Worm (Caenorhabditis elegans): ENCODE results near the gene R09F10.3.
"Not testable (repeated sequence)": the region's sequence is repeated elsewhere in the genome, so short reads cannot be mapped to it uniquely, and the experiment has no call there.

The R09F10.3 gene

DNA sequence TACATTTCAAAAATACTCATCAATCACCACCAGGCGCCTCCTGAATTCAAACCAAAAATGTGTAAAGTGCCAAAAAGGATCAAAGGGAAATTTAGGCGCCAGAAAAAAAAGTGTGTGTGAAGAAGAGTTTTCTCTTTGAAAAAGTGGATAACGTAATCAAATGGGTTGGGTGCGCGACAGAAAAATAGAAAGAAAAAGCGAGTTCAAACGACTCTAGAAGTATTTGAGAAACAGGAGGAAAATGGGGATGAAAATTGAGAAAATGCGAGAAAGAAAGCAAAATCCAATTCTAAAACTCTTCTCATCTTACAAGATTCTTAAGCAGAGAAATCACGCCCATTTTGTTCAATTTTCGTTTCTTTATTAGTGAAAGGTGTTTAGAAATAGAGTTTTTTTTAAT is 14.1 kb downstream of the R09F10.3 start:
- TF ChIP-seq dve-1 (tag; optimal IDR thresholded peaks at IDR 0.05; ENCODE audit: insufficient read depth) (no peak), aha-1 (tag) (peak; percentile 79)

- TF ChIP-seq aha-1 (tag) (peak; percentile 78), ztf-7 (tag; optimal IDR thresholded peaks at IDR 0.05) (no peak), mdl-1 (tag; optimal IDR thresholded peaks at IDR 0.05) (no peak), lin-1 (GFP tag; IDR thresholded peaks at IDR 0.05) (no peak), ZK546.5 (tag; optimal IDR thresholded peaks at IDR 0.05) (no peak), unc-130 (GFP tag; optimal IDR thresholded peaks at IDR 0.05) (no peak)
These were observed 16.3 kb downstream of the R09F10.3 start for ce11 chrX:8310747-8311146.

DNA sequence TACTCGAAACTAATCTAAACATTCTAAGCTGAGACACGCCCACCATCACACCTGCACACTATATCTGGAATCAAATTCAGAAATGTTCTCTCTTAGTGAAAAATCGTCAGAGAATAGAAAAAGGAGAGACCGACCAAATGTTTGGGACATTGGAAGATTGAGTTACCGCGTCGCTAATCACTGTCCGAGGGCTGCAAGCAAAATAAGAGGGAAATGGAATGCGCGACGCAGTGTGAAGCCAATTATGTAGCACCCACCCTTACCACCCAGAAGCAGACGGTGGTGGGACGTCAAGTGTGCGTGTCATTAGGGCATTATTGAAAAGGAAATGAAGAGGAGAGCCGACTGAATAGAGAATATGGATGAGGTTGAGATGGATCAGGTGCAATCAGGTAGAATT is 17.2 kb downstream of the R09F10.3 start:
- no peak for TF ChIP-seq F10B5.3 (tag; optimal IDR thresholded peaks at IDR 0.05)
- TF ChIP-seq nhr-111 (GFP tag; optimal IDR thresholded peaks at IDR 0.05) = no peak
- TF ChIP-seq dmd-9 (GFP tag; IDR thresholded peaks at IDR 0.05) = no peak
- peak; percentile 26 for TF ChIP-seq aha-1 (tag)
- TF ChIP-seq zfp-2 (tag; optimal IDR thresholded peaks at IDR 0.05) = no peak

ce11 chrX:8318950-8319349 is 24.5 kb downstream of the R09F10.3 start, which contains the start of gene srh-11:
srh-11 (minus strand) TSS chrX:8319050.
- no peak for TF ChIP-seq F26F4.8 (GFP tag; conservative IDR thresholded peaks at IDR 0.05)
- TF ChIP-seq mxl-2 (GFP tag; conservative IDR thresholded peaks at IDR 0.05) = no peak
- no peak for TF ChIP-seq tra-1 (GFP tag; IDR thresholded peaks at IDR 0.05)
- TF ChIP-seq D1046.2 (GFP tag; IDR thresholded peaks at IDR 0.05) = no peak
- no peak for TF ChIP-seq nhr-102 (tag; optimal IDR thresholded peaks at IDR 0.05)
- no peak for TF ChIP-seq ceh-44 (GFP tag; IDR thresholded peaks at IDR 0.05)
- no peak for TF ChIP-seq Y5F2A.4 (GFP tag; optimal IDR thresholded peaks at IDR 0.05)
- no peak for TF ChIP-seq set-16 (GFP tag; IDR thresholded peaks at IDR 0.05)
- no peak for TF ChIP-seq ceh-28 (tag; optimal IDR thresholded peaks at IDR 0.05)
- no peak for TF ChIP-seq ceh-82 (tag; optimal IDR thresholded peaks at IDR 0.05)
- no peak for TF ChIP-seq ztf-7 (tag; optimal IDR thresholded peaks at IDR 0.05)
- TF ChIP-seq rbr-2 (tag; optimal IDR thresholded peaks at IDR 0.05) = no peak
- no peak for TF ChIP-seq zfp-3 (GFP tag; conservative IDR thresholded peaks at IDR 0.05)
- TF ChIP-seq dmd-9 (GFP tag; IDR thresholded peaks at IDR 0.05) = no peak
- TF ChIP-seq nhr-76 (tag; optimal IDR thresholded peaks at IDR 0.05) = no peak

- TF ChIP-seq Y5F2A.4 (GFP tag; optimal IDR thresholded peaks at IDR 0.05) (no peak), zip-11 (GFP tag; IDR thresholded peaks at IDR 0.05) (no peak), fkh-10 (GFP tag; optimal IDR thresholded peaks at IDR 0.05) (no peak), ceh-28 (tag; optimal IDR thresholded peaks at IDR 0.05) (no peak)
These were observed 26.5 kb downstream of the R09F10.3 start, which contains the start of gene pqn-57 for ce11 chrX:8320889-8321288. pqn-57 (minus strand) TSS chrX:8320989.

ce11 chrX:8321811-8322210 is 27.4 kb downstream of the R09F10.3 start, which contains the start of gene abu-9:
abu-9 (plus strand) TSS chrX:8322111.
- TF ChIP-seq dmd-8 (GFP tag; IDR thresholded peaks at IDR 0.05); nhr-77 (tag; optimal IDR thresholded peaks at IDR 0.05); ctbp-1 (GFP tag; IDR thresholded peaks at IDR 0.05): not testable (repeated sequence)

- TF ChIP-seq pqm-1 (tag; optimal IDR thresholded peaks at IDR 0.05) = peak; percentile 64
- no peak for TF ChIP-seq aha-1 (tag)
- peak; percentile 12 for TF ChIP-seq dve-1 (tag; optimal IDR thresholded peaks at IDR 0.05; ENCODE audit: insufficient read depth)
- TF ChIP-seq daf-16 (GFP tag; optimal IDR thresholded peaks at IDR 0.05) = no peak
- TF ChIP-seq daf-16 (tag; optimal IDR thresholded peaks at IDR 0.05) = peak; percentile 60
- TF ChIP-seq nhr-28 (tag; optimal IDR thresholded peaks at IDR 0.05) = peak; percentile 56
- TF ChIP-seq dmd-6 (GFP tag; IDR thresholded peaks at IDR 0.05) = 0 out of 2 replicates have a peak, but pooled peaks have one; percentile 45
- no peak for TF ChIP-seq fos-1 (tag; optimal IDR thresholded peaks at IDR 0.05)
These were observed 28.9 kb downstream of the R09F10.3 start, which contains the start of gene R09F10.1 for ce11 chrX:8323371-8323770. R09F10.1 (plus strand) TSS chrX:8323592.

Data from whole organism, L4 larva.